Fruit fly (Drosophila melanogaster) whole organism, pupa: Measurements from ENCODE around the gene CG7290.

Source experiments
- CG10348 ChIP-seq: fragments of 200-800 bp; sonication (Bioruptor generic); IDR thresholded peaks from 2 replicates; pipeline ENCODE4 v1.3.6; 2022; ENCODE audit warnings: missing biosample characterization, missing genetic modification characterization
- CG12605 ChIP-seq: fragments of 200-800 bp; sonication (Bioruptor generic); IDR thresholded peaks from 2 replicates; pipeline ENCODE4 v1.3.6; 2022; ENCODE audit warnings: missing biosample characterization, missing genetic modification characterization
- CG14655 ChIP-seq: fragments of 200-800 bp; sonication (Bioruptor generic); optimal IDR thresholded peaks from 3 replicates; lab custom pipeline; 2017; ENCODE audit warnings: mild to moderate bottlenecking, missing biosample characterization, missing genetic modification reagents, missing genetic modification characterization
- CG15710 ChIP-seq: fragments of 200-800 bp; sonication (Bioruptor generic); optimal IDR thresholded peaks from 2 replicates; lab custom pipeline; 2018; ENCODE audit warnings: missing biosample characterization, mild to moderate bottlenecking, missing genetic modification characterization, moderate library complexity
- CG17806 ChIP-seq: fragments of 200-800 bp; sonication (Bioruptor generic); optimal IDR thresholded peaks from 2 replicates; lab custom pipeline; 2018; ENCODE audit warnings: missing biosample characterization, mild to moderate bottlenecking, missing genetic modification characterization, moderate library complexity
- CG34367 ChIP-seq: fragments of 200-800 bp; sonication (Bioruptor generic); optimal IDR thresholded peaks from 2 replicates; lab custom pipeline; 2018; ENCODE audit warnings: missing biosample characterization, mild to moderate bottlenecking, missing genetic modification characterization
- CG4496 ChIP-seq: fragments of 200-800 bp; sonication (Bioruptor generic); IDR thresholded peaks from 3 replicates; pipeline ENCODE4 v1.3.6; 2022; ENCODE audit warnings: missing biosample characterization, missing genetic modification characterization
- CG8159 ChIP-seq: fragments of 200-800 bp; sonication (Bioruptor generic); optimal IDR thresholded peaks from 3 replicates; lab custom pipeline; 2018; ENCODE audit warnings: missing biosample characterization, mild to moderate bottlenecking, missing genetic modification characterization, moderate library complexity
- CG8301 ChIP-seq: fragments of 200-800 bp; sonication (Bioruptor generic); optimal IDR thresholded peaks from 2 replicates; lab custom pipeline; 2018; ENCODE audit warnings: missing biosample characterization, mild to moderate bottlenecking, missing genetic modification characterization
- CG9948 ChIP-seq: fragments of 200-800 bp; sonication (Bioruptor generic); optimal IDR thresholded peaks from 2 replicates; lab custom pipeline; 2018; ENCODE audit warnings: missing biosample characterization, mild to moderate bottlenecking, missing genetic modification characterization, moderate library complexity
- D1 ChIP-seq: fragments of 200-800 bp; sonication (Bioruptor generic); optimal IDR thresholded peaks from 2 replicates; lab custom pipeline; 2018; ENCODE audit warnings: missing biosample characterization, mild to moderate bottlenecking, missing genetic modification characterization, moderate library complexity
- Ets98B ChIP-seq: fragments of 200-800 bp; sonication (Bioruptor generic); IDR thresholded peaks from 2 replicates; pipeline ENCODE4 v1.3.6; 2022; ENCODE audit warnings: missing biosample characterization, missing genetic modification characterization
- Pif1A ChIP-seq: fragments of 200-800 bp; sonication (Bioruptor generic); optimal IDR thresholded peaks from 3 replicates; lab custom pipeline; 2016; ENCODE audit warnings: missing biosample characterization, missing genetic modification characterization
- Snoo ChIP-seq: fragments of 200-800 bp; sonication (Bioruptor generic); optimal IDR thresholded peaks from 3 replicates; lab custom pipeline; 2017; ENCODE audit warnings: missing biosample characterization, mild to moderate bottlenecking, missing genetic modification characterization, inconsistent platforms
- fd96Ca ChIP-seq: fragments of 200-800 bp; sonication (Bioruptor generic); IDR thresholded peaks from 3 replicates; pipeline ENCODE4 v1.3.6; 2022; ENCODE audit warnings: missing biosample characterization, missing genetic modification characterization
- gl ChIP-seq: fragments of 200-800 bp; sonication (Bioruptor generic); optimal IDR thresholded peaks from 2 replicates; lab custom pipeline; 2018; ENCODE audit warnings: missing biosample characterization, mild to moderate bottlenecking, missing genetic modification characterization
- rn ChIP-seq: fragments of 200-800 bp; sonication (Bioruptor generic); IDR thresholded peaks from 2 replicates; pipeline ENCODE4 v1.3.6; 2022; ENCODE audit warnings: missing biosample characterization, missing genetic modification characterization

The CG7290 gene

DNA sequence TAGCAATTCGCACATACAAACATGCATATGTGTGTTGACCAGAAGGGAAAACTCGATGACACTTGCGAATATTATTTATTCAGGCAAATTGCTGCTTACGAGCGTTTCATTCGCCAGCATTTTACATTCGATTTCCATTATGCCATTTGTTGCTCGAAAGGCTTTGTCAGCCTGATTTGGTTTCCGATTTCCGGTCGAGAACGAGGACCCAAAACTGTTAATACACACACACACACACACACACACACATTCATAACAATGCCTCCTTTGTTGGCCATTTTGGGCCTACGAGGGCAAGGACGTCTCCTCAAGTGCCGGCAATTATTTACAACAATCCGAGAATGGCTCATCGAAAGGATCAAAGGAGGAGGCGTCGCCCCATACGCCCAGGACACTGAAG, 28.1 kb downstream of the CG7290 start:
- TF ChIP-seq Snoo (no peak), Pif1A (GFP tag; lab: Kevin White, UChicago) (no peak), CG10348 (GFP tag; lab: Robert Waterston, UW) (no peak), CG15710 (tag; lab: Kevin White, UChicago) (no peak), CG34367 (tag; lab: Kevin White, UChicago) (no peak)
- TF ChIP-seq, all 21 proteins: peak for 0

- peak; percentile 10 for TF ChIP-seq CG17806 (tag; lab: Kevin White, UChicago)
- no peak for TF ChIP-seq CG12605 (GFP tag; lab: Robert Waterston, UW)
- TF ChIP-seq CG10348 (GFP tag; lab: Robert Waterston, UW): no peak
- TF ChIP-seq Pif1A (GFP tag; lab: Kevin White, UChicago): no peak
- TF ChIP-seq rn (GFP tag; lab: Robert Waterston, UW): no peak
- TF ChIP-seq CG4496 (GFP tag; lab: Robert Waterston, UW): no peak
- TF ChIP-seq D1 (tag; lab: Kevin White, UChicago): peak; percentile 21
- peak; percentile 19 for TF ChIP-seq CG15710 (tag; lab: Kevin White, UChicago)
- TF ChIP-seq fd96Ca: no peak
- peak; percentile 42 for TF ChIP-seq CG8159
- TF ChIP-seq Ets98B: no peak
- TF ChIP-seq CG34367 (tag; lab: Kevin White, UChicago): no peak
- TF ChIP-seq CG9948: peak; percentile 12
- TF ChIP-seq gl (tag; lab: Kevin White, UChicago): no peak
- TF ChIP-seq CG14655: no peak
- no peak for TF ChIP-seq CG8301 (tag; lab: Kevin White, UChicago)
Measured at dm6 chr3L:20168152-20168551, 37.7 kb downstream of the CG7290 start.
